Fruit fly (Drosophila melanogaster) whole organism, adult: ENCODE measurements around the gene RhoGAP102A.

Experiments used
- CG12768 ChIP-seq: fragments of 200-800 bp; sonication (Bioruptor generic); optimal IDR thresholded peaks from 2 replicates; lab custom pipeline; 2017; ENCODE audit warnings: missing biosample characterization, missing genetic modification characterization, mild to moderate bottlenecking, moderate library complexity, missing genetic modification reagents
- CG1620 ChIP-seq: fragments of 200-800 bp; sonication (Bioruptor generic); optimal IDR thresholded peaks from 2 replicates; lab custom pipeline; 2016; ENCODE audit warnings: missing biosample characterization, missing genetic modification characterization
- CG7045 ChIP-seq: fragments of 200-800 bp; sonication (Bioruptor generic); optimal IDR thresholded peaks from 2 replicates; lab custom pipeline; 2017; ENCODE audit warnings: missing biosample characterization, mild to moderate bottlenecking, missing genetic modification characterization
- Mnt ChIP-seq: fragments of 200-800 bp; sonication (Bioruptor generic); optimal IDR thresholded peaks from 2 replicates; lab custom pipeline; 2016; ENCODE audit warnings: missing biosample characterization, mild to moderate bottlenecking, missing genetic modification characterization

The RhoGAP102A gene

DNA sequence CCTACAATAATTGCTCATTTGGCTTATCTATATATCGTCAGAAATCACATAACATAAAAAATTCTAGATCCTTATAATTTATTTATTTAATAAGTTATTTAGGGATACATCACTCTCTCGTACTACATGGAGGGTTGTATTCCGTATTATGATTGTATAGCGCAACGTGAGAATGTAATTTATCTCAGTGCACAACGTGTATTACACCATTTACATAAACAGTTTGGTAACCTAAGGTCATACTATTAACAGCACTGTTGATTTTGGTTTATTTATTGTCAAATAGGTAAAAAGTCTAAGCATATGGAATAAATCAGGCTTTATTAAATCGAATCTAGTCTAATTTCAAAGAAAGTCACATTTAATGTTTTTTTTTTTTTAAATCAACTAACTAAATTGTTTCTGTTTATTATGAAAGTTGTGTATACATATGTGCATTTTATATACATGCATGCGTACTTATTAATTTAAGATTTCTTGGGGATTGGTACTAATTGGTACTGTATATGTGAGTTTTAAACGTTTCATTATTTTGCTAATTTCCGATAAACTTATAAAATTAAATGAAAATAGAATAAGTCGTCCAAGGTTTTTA, 60.0 kb downstream of the RhoGAP102A start, which contains the start of gene Rnf11:
Gene Rnf11, plus strand, starts transcription at position 252 of the 595 bp plus-strand sequence.
- TF ChIP-seq CG12768 (GFP tag; lab: Kevin White, UChicago) (no peak), Mnt (peak; percentile 11), CG1620 (peak; percentile 39), CG7045 (GFP tag; lab: Kevin White, UChicago) (peak; percentile 12)
